Fruit fly (Drosophila melanogaster): ENCODE data around the gene p130CAS.
A peak's percentile ranks its signal among the peaks of the same experiment; 100 is the strongest.

p130CAS gene

DNA sequence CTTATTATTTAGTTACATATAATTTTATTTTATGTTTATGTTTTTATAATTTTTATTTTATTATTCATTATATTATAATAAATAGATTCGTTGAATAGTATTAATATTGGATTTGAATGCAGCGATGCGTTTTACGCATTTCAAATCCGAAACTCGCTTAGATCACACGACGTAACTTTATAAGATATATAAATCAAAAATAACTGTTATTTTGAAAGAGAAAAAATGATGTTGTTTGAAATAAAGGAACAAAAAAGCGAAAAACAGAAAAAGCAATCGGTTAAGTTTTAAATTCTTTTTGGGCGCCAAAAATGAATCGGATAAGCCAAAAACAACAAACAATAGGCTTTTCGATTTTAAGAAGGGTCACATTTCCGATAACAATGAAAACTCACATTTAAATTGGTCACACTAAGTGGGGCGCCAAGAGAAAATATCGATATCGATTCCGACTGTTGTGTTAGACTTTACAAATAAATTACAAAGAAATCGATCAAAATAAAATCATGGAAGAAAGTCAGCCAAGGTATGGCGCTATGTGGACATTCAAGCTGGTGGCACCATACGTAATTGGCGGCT is 6.6 kb upstream of the p130CAS start, which contains the start of gene CG6845 (continued):
- TF ChIP-seq ftz-f1 (GFP tag; optimal IDR thresholded peaks at IDR 0.05) (no peak), z (GFP tag; IDR thresholded peaks at IDR 0.05) (no peak), pum (GFP tag; optimal IDR thresholded peaks at IDR 0.05) (no peak), Asciz (GFP tag; optimal IDR thresholded peaks at IDR 0.05) (no peak), ab (GFP tag; optimal IDR thresholded peaks at IDR 0.05) (no peak), CG17568 (GFP tag; optimal IDR thresholded peaks at IDR 0.05) (no peak), CG5180 (GFP tag; optimal IDR thresholded peaks at IDR 0.05) (no peak), dm (GFP tag; optimal IDR thresholded peaks at IDR 0.05) (no peak), jumu (GFP tag; optimal IDR thresholded peaks at IDR 0.05) (no peak), CG10147 (GFP tag; optimal IDR thresholded peaks at IDR 0.05) (no peak), Atf6 (GFP tag; IDR thresholded peaks at IDR 0.05) (no peak), CG30431 (GFP tag; optimal IDR thresholded peaks at IDR 0.05) (no peak), CG6813 (GFP tag; optimal IDR thresholded peaks at IDR 0.05) (no peak), gsb (GFP tag; IDR thresholded peaks at IDR 0.05) (no peak), Ets65A (GFP tag) (no peak), jigr1 (GFP tag; IDR thresholded peaks at IDR 0.05) (no peak), sd (tag; optimal IDR thresholded peaks at IDR 0.05) (no peak), CG9437 (GFP tag; optimal IDR thresholded peaks at IDR 0.05) (no peak), CG15514 (GFP tag; optimal IDR thresholded peaks at IDR 0.05) (peak; percentile 66), CG12659 (GFP tag; optimal IDR thresholded peaks at IDR 0.05) (peak; percentile 26), CG8388 (GFP tag; optimal IDR thresholded peaks at IDR 0.05) (no peak), Bgb (GFP tag; IDR thresholded peaks at IDR 0.05; ENCODE audit: partially characterized antibody) (peak; percentile 84), HLHmδ (GFP tag; optimal IDR thresholded peaks at IDR 0.05) (no peak), Optix (GFP tag; IDR thresholded peaks at IDR 0.05) (no peak), CG1529 (GFP tag; optimal IDR thresholded peaks at IDR 0.05) (no peak), CG9817 (tag; optimal IDR thresholded peaks at IDR 0.05) (no peak), NK7.1 (GFP tag; optimal IDR thresholded peaks at IDR 0.05) (no peak), klu (GFP tag; IDR thresholded peaks at IDR 0.05) (no peak), CG14860 (GFP tag; IDR thresholded peaks at IDR 0.05; ENCODE audit: partially characterized antibody) (peak; percentile 84), slbo (GFP tag; IDR thresholded peaks at IDR 0.05) (no peak), CG1792 (GFP tag; optimal IDR thresholded peaks at IDR 0.05) (no peak), pros (GFP tag; optimal IDR thresholded peaks at IDR 0.05) (no peak), ase (GFP tag; IDR thresholded peaks at IDR 0.05) (no peak), D19A (tag; optimal IDR thresholded peaks at IDR 0.05) (no peak), CG30403 (GFP tag; optimal IDR thresholded peaks at IDR 0.05) (no peak), h (optimal IDR thresholded peaks at IDR 0.05) (no peak), zf30C (GFP tag; optimal IDR thresholded peaks at IDR 0.05) (no peak), CG4424 (GFP tag; optimal IDR thresholded peaks at IDR 0.05) (no peak), CG2116 (GFP tag; optimal IDR thresholded peaks at IDR 0.05) (peak; percentile 91), CG17359 (tag; optimal IDR thresholded peaks at IDR 0.05) (no peak), CG4854 (GFP tag; optimal IDR thresholded peaks at IDR 0.05) (no peak), amos (GFP tag; IDR thresholded peaks at IDR 0.05; ENCODE audit: partially characterized antibody) (peak; percentile 80; the same call in 1 of the 2 replicates), CG8290 (GFP tag; optimal IDR thresholded peaks at IDR 0.05) (peak; percentile 91), CG8290 (tag; optimal IDR thresholded peaks at IDR 0.05) (peak in 1 of 2 experiments; percentile 25), pfk (GFP tag; optimal IDR thresholded peaks at IDR 0.05) (no peak), CG1602 (GFP tag; optimal IDR thresholded peaks at IDR 0.05) (no peak), B-H1 (GFP tag; IDR thresholded peaks at IDR 0.05) (no peak), Nf-YB (GFP tag; optimal IDR thresholded peaks at IDR 0.05) (no peak), BEAF-32 (GFP tag; optimal IDR thresholded peaks at IDR 0.05) (peak; percentile 62), pan (optimal IDR thresholded peaks at IDR 0.05) (no peak), pan (GFP tag; optimal IDR thresholded peaks at IDR 0.05 in 1 of 2, IDR thresholded peaks at IDR 0.05 in 1 of 2) (no peak), CG33213 (GFP tag; optimal IDR thresholded peaks at IDR 0.05) (peak; percentile 33)

Measured in whole organism, embryonic.